Fruit fly (Drosophila melanogaster) whole organism, wandering third instar larva: ENCODE measurements around the gene Rrp46.
A peak's percentile ranks its signal among the peaks of the same experiment; 100 is the strongest.

Experiments
- Abd-B ChIP-seq: fragments of >200 bp; optimal IDR thresholded peaks from 2 replicates; lab custom pipeline; 2017; ENCODE audit warnings: missing biosample characterization, missing genetic modification characterization
- CG9705 ChIP-seq: fragments of 200-800 bp; sonication (Bioruptor generic); optimal IDR thresholded peaks from 2 replicates; lab custom pipeline; 2018; ENCODE audit warnings: missing biosample characterization, mild to moderate bottlenecking, missing genetic modification characterization
- CrebA ChIP-seq: fragments of 200-800 bp; sonication (Bioruptor generic); optimal IDR thresholded peaks from 2 replicates; lab custom pipeline; 2016; ENCODE audit warnings: missing biosample characterization, mild to moderate bottlenecking, missing genetic modification characterization, borderline replicate concordance
- Dfd ChIP-seq: fragments of >200 bp; optimal IDR thresholded peaks from 2 replicates; lab custom pipeline; 2017; ENCODE audit warnings: missing biosample characterization, missing genetic modification characterization
- Dif ChIP-seq: fragments of 200-275, 200-300 bp; sonication (Bioruptor generic); optimal IDR thresholded peaks from 2 replicates; lab custom pipeline; 2018; ENCODE audit warnings: missing biosample characterization, missing genetic modification characterization; ENCODE audit not compliant: partially characterized antibody
- GATAd ChIP-seq: sonication (Bioruptor generic); optimal IDR thresholded peaks from 2 replicates; lab custom pipeline; 2016; ENCODE audit warnings: missing biosample characterization, missing genetic modification characterization
- HLH106 ChIP-seq: fragments of 200-800 bp; optimal IDR thresholded peaks from 3 replicates; lab custom pipeline; 2019; ENCODE audit warnings: missing biosample characterization, mild to moderate bottlenecking, missing genetic modification characterization, moderate library complexity
- Hnf4 ChIP-seq: fragments of 200-800 bp; sonication (Bioruptor generic); optimal IDR thresholded peaks from 2 replicates; lab custom pipeline; 2016; ENCODE audit warnings: missing biosample characterization, mild to moderate bottlenecking, missing genetic modification characterization
- Hr78 ChIP-seq: fragments of >200 bp; optimal IDR thresholded peaks from 2 replicates; lab custom pipeline; 2017; ENCODE audit warnings: missing biosample characterization, missing genetic modification characterization
- Hr83 ChIP-seq: fragments of 200-300 bp; sonication (Bioruptor generic); optimal IDR thresholded peaks from 2 replicates; lab custom pipeline; 2016; ENCODE audit warnings: missing biosample characterization, mild to moderate bottlenecking, missing genetic modification characterization, moderate library complexity; ENCODE audit not compliant: poor library complexity, severe bottlenecking
- Jra ChIP-seq: sonication (Bioruptor generic); optimal IDR thresholded peaks from 2 replicates; lab custom pipeline; 2016; ENCODE audit warnings: missing biosample characterization, missing genetic modification characterization
- Mio ChIP-seq: sonication (Bioruptor generic); optimal IDR thresholded peaks from 2 replicates; lab custom pipeline; 2016; ENCODE audit warnings: missing biosample characterization, missing genetic modification characterization
- Myc ChIP-seq: fragments of >200 bp; optimal IDR thresholded peaks from 2 replicates; lab custom pipeline; 2017
- N ChIP-seq: fragments of >200 bp; optimal IDR thresholded peaks from 2 replicates; lab custom pipeline; 2018; ENCODE audit warnings: missing biosample characterization, missing external identifiers, missing genetic modification characterization
- OdsH ChIP-seq: fragments of 200-800 bp; sonication (Bioruptor generic); optimal IDR thresholded peaks from 2 replicates; lab custom pipeline; 2016; ENCODE audit warnings: missing biosample characterization, mild to moderate bottlenecking, missing genetic modification characterization
- Rel ChIP-seq, 2 experiments: fragments of 200-800 bp; sonication (Bioruptor generic) in 1 of 2; optimal IDR thresholded peaks; 2 replicates in 1 of 2; 3 replicates in 1 of 2; lab custom pipeline; 2016 to 2019; ENCODE audit warnings: mild to moderate bottlenecking in 2 of 2, missing biosample characterization in 2 of 2, missing genetic modification characterization in 2 of 2, moderate library complexity in 1 of 2
- Sp1 ChIP-seq: fragments of 200-800 bp; sonication (Bioruptor generic); optimal IDR thresholded peaks from 3 replicates; lab custom pipeline; 2019; ENCODE audit warnings: missing biosample characterization, mild to moderate bottlenecking, missing genetic modification characterization, moderate library complexity
- br ChIP-seq: fragments of 200-800 bp; sonication (Bioruptor generic); optimal IDR thresholded peaks from 2 replicates; lab custom pipeline; 2016; ENCODE audit warnings: missing biosample characterization, missing genetic modification characterization
- brk ChIP-seq: fragments of 200-800 bp; sonication (Bioruptor generic); optimal IDR thresholded peaks from 2 replicates; lab custom pipeline; 2016; ENCODE audit warnings: missing biosample characterization, mild to moderate bottlenecking, missing genetic modification characterization
- dl ChIP-seq, 2 experiments: fragments of 175-275, 200-275 bp in 1 of 2; fragments of 200-275 bp in 1 of 2; sonication (Bioruptor generic); optimal IDR thresholded peaks; lab custom pipeline; 2018; ENCODE audit warnings: mild to moderate bottlenecking in 2 of 2, missing biosample characterization in 2 of 2, missing genetic modification characterization in 2 of 2, moderate library complexity in 2 of 2; ENCODE audit not compliant: partially characterized antibody in 2 of 2, insufficient read depth in 1 of 2
- ey ChIP-seq: fragments of 200-800 bp; sonication (Bioruptor generic); optimal IDR thresholded peaks from 2 replicates; lab custom pipeline; 2016; ENCODE audit warnings: missing biosample characterization, missing genetic modification characterization
- foxo ChIP-seq, 2 experiments: fragments of 200-800 bp; sonication (Bioruptor generic); optimal IDR thresholded peaks; 2 replicates in 1 of 2; 3 replicates in 1 of 2; lab custom pipeline; 2016 to 2017; ENCODE audit warnings: missing biosample characterization in 2 of 2, missing genetic modification characterization in 2 of 2
- fru ChIP-seq: fragments of 200-800 bp; sonication (Bioruptor generic); optimal IDR thresholded peaks from 3 replicates; lab custom pipeline; 2016; ENCODE audit warnings: missing biosample characterization, mild to moderate bottlenecking, missing genetic modification characterization
- h ChIP-seq: fragments of 200-800 bp; sonication (Bioruptor generic); optimal IDR thresholded peaks from 3 replicates; lab custom pipeline; 2016; ENCODE audit warnings: missing biosample characterization, mild to moderate bottlenecking, missing genetic modification characterization
- jim ChIP-seq: fragments of 175-275, 200-325 bp; sonication (Bioruptor generic); optimal IDR thresholded peaks from 2 replicates; lab custom pipeline; 2016; ENCODE audit warnings: missing biosample characterization, mild to moderate bottlenecking, missing genetic modification characterization
- pan ChIP-seq: fragments of >200 bp; optimal IDR thresholded peaks from 2 replicates; lab custom pipeline; 2017
- psq ChIP-seq: fragments of 200-800 bp; sonication (Bioruptor generic); optimal IDR thresholded peaks from 3 replicates; lab custom pipeline; 2017; ENCODE audit warnings: missing biosample characterization, mild to moderate bottlenecking, missing genetic modification characterization, moderate library complexity
- rgr ChIP-seq: fragments of 200-800 bp; sonication (Bioruptor generic); optimal IDR thresholded peaks from 3 replicates; lab custom pipeline; 2016; ENCODE audit warnings: missing biosample characterization, mild to moderate bottlenecking, missing genetic modification characterization
- sage ChIP-seq: fragments of 200-800 bp; sonication (Bioruptor generic); optimal IDR thresholded peaks from 2 replicates; lab custom pipeline; 2016; ENCODE audit warnings: missing biosample characterization, mild to moderate bottlenecking, missing genetic modification characterization
- sv ChIP-seq: fragments of 200-800 bp; sonication (Bioruptor generic); optimal IDR thresholded peaks from 3 replicates; lab custom pipeline; 2016; ENCODE audit warnings: missing biosample characterization, missing genetic modification characterization
- usp ChIP-seq: fragments of >200 bp; optimal IDR thresholded peaks from 2 replicates; lab custom pipeline; 2017; ENCODE audit warnings: missing biosample characterization, missing genetic modification characterization
- woc ChIP-seq: sonication (Bioruptor generic); optimal IDR thresholded peaks from 2 replicates; lab custom pipeline; 2016; ENCODE audit warnings: missing biosample characterization, mild to moderate bottlenecking, missing genetic modification characterization

The Rrp46 gene

dm6 chr3R:10412550-10413459 lies at the start of gene Rrp46, which contains the start of gene Irp-1B:
Rrp46 (plus strand) TSS chr3R:10413301.
Irp-1B (minus strand) TSS chr3R:10412869.
- no peak for TF ChIP-seq CrebA (GFP tag; lab: Kevin White, UChicago)
- TF ChIP-seq foxo (GFP tag; optimal IDR thresholded peaks at IDR 0.05; lab: Kevin White, UChicago) = no peak
- TF ChIP-seq psq (GFP tag; lab: Kevin White, UChicago) = peak; percentile 20
- no peak for TF ChIP-seq brk
- TF ChIP-seq Myc = peak; percentile 9
- TF ChIP-seq HLH106 = no peak
- peak; percentile 18 for TF ChIP-seq Hnf4 (GFP tag; lab: Kevin White, UChicago)
- TF ChIP-seq rgr = peak; percentile 0
- peak; percentile 3 for TF ChIP-seq fru (GFP tag; lab: Kevin White, UChicago)
- no peak for TF ChIP-seq Hr78 (GFP tag; lab: Kevin White, UChicago)
- peak; percentile 1 for TF ChIP-seq OdsH (GFP tag; lab: Kevin White, UChicago)
- TF ChIP-seq Rel (GFP tag; optimal IDR thresholded peaks at IDR 0.05; lab: Kevin White, UChicago) = no peak
- no peak for TF ChIP-seq Rel (tag; optimal IDR thresholded peaks at IDR 0.05; lab: Kevin White, UChicago)
- peak; percentile 6 for TF ChIP-seq Sp1 (GFP tag; lab: Kevin White, UChicago)
- no peak for TF ChIP-seq Hr83 (GFP tag; lab: Kevin White, UChicago)
- TF ChIP-seq h (GFP tag; lab: Kevin White, UChicago) = peak; percentile 23

- no peak for TF ChIP-seq OdsH (GFP tag; lab: Kevin White, UChicago)
- no peak for TF ChIP-seq Dif (GFP tag; lab: Kevin White, UChicago)
- TF ChIP-seq sv (GFP tag; lab: Kevin White, UChicago) = no peak
Measured at dm6 chr3R:10364287-10364686, 48.8 kb upstream of the Rrp46 start.

dm6 chr3R:10368251-10368650 lies 44.9 kb upstream of the Rrp46 start:
- TF ChIP-seq ey (GFP tag; lab: Kevin White, UChicago) (no peak), h (GFP tag; lab: Kevin White, UChicago) (no peak), woc (GFP tag; lab: Kevin White, UChicago) (no peak), CG9705 (GFP tag; lab: Kevin White, UChicago) (no peak), Jra (GFP tag; lab: Kevin White, UChicago) (no peak), HLH106 (no peak), Dfd (no peak), OdsH (GFP tag; lab: Kevin White, UChicago) (no peak), Hnf4 (GFP tag; lab: Kevin White, UChicago) (no peak), Rel (GFP tag; optimal IDR thresholded peaks at IDR 0.05; lab: Kevin White, UChicago) (no peak), Rel (tag; optimal IDR thresholded peaks at IDR 0.05; lab: Kevin White, UChicago) (no peak), Abd-B (no peak), Mio (GFP tag; lab: Kevin White, UChicago) (no peak), sage (GFP tag; lab: Kevin White, UChicago) (no peak), N (GFP tag; lab: Kevin White, UChicago) (no peak)

dm6 chr3R:10369799-10370198 lies 43.3 kb upstream of the Rrp46 start:
- TF ChIP-seq jim (GFP tag; lab: Kevin White, UChicago) (no peak), ey (GFP tag; lab: Kevin White, UChicago) (no peak), usp (GFP tag; lab: Kevin White, UChicago) (no peak), woc (GFP tag; lab: Kevin White, UChicago) (no peak), dl (GFP tag; optimal IDR thresholded peaks at IDR 0.05; lab: Kevin White, UChicago; ENCODE audit: insufficient read depth in 1 of 2, partially characterized antibody in 2 of 2) (no peak), psq (GFP tag; lab: Kevin White, UChicago) (no peak), Sp1 (GFP tag; lab: Kevin White, UChicago) (no peak), h (GFP tag; lab: Kevin White, UChicago) (no peak), Dfd (no peak), N (GFP tag; lab: Kevin White, UChicago) (no peak), pan (no peak), br (no peak), fru (GFP tag; lab: Kevin White, UChicago) (no peak), Hnf4 (GFP tag; lab: Kevin White, UChicago) (no peak), Hr83 (GFP tag; lab: Kevin White, UChicago) (no peak), Mio (GFP tag; lab: Kevin White, UChicago) (no peak), GATAd (GFP tag; lab: Kevin White, UChicago) (no peak)
